Worm (Caenorhabditis elegans) whole organism, L4 larva: ENCODE measurements around the gene F47B8.13.

Experiments used
- F10B5.3 ChIP-seq: sonication (generic microtip); optimal IDR thresholded peaks from 2 replicates; lab custom pipeline; 2016; ENCODE audit warnings: mild to moderate bottlenecking, missing genetic modification characterization, missing compliant biosample characterization
- F26F4.8 ChIP-seq: fragments of 200-800 bp; sonication (Bioruptor generic); conservative IDR thresholded peaks from 2 replicates; pipeline ENCODE4 v1.3.6; 2022; ENCODE audit warnings: missing genetic modification characterization, missing compliant biosample characterization
- F44E2.7 ChIP-seq: fragments of 200-800 bp; sonication (Bioruptor generic); IDR thresholded peaks from 2 replicates; pipeline ENCODE4 v2.1.2; 2022; ENCODE audit warnings: missing genetic modification characterization, missing compliant biosample characterization
- F49E8.2 ChIP-seq: sonication (generic microtip); optimal IDR thresholded peaks from 2 replicates; lab custom pipeline; 2016; ENCODE audit warnings: missing compliant biosample characterization, mild to moderate bottlenecking, missing genetic modification characterization, borderline replicate concordance
- R02D3.7 ChIP-seq: fragments of 150-350 bp; sonication (generic microtip); optimal IDR thresholded peaks from 3 replicates; lab custom pipeline; 2014; ENCODE audit warnings: missing biosample characterization, missing genetic modification characterization
- Y105C5A.15 ChIP-seq: fragments of 200-800 bp; sonication (Bioruptor generic); IDR thresholded peaks from 2 replicates; pipeline ENCODE4 v1.3.6; 2022; ENCODE audit warnings: missing genetic modification characterization, missing compliant biosample characterization
- Y48G9A.11 ChIP-seq: fragments of 200-800 bp; sonication (Bioruptor generic); IDR thresholded peaks from 2 replicates; pipeline ENCODE4 v1.3.6; 2022; ENCODE audit warnings: missing genetic modification reagents, missing genetic modification characterization, missing compliant biosample characterization
- Y5F2A.4 ChIP-seq: fragments of 200-800 bp; sonication (Bioruptor generic); optimal IDR thresholded peaks from 2 replicates; lab custom pipeline; 2018; ENCODE audit warnings: mild to moderate bottlenecking, missing genetic modification characterization, missing compliant biosample characterization
- Y75B8A.6 ChIP-seq: fragments of 200-800 bp; sonication (Bioruptor generic); IDR thresholded peaks from 2 replicates; pipeline ENCODE4 v1.3.6; 2022; ENCODE audit warnings: missing genetic modification reagents, missing genetic modification characterization, missing compliant biosample characterization
- attf-4 ChIP-seq: sonication (generic microtip); optimal IDR thresholded peaks from 3 replicates; lab custom pipeline; 2017; ENCODE audit warnings: missing biosample characterization, missing genetic modification characterization
- ceh-20 ChIP-seq: fragments of 200-800 bp; sonication (Bioruptor generic); IDR thresholded peaks from 2 replicates; pipeline ENCODE4 v1.3.6; 2022; ENCODE audit warnings: missing genetic modification reagents, missing genetic modification characterization, missing compliant biosample characterization
- ceh-28 ChIP-seq: fragments of 150-350 bp; optimal IDR thresholded peaks from 2 replicates; lab custom pipeline; 2014; ENCODE audit warnings: missing biosample characterization, missing genetic modification reagents, missing genetic modification characterization
- ceh-32 ChIP-seq: sonication (generic microtip); optimal IDR thresholded peaks from 2 replicates; lab custom pipeline; 2016; ENCODE audit warnings: mild to moderate bottlenecking, missing genetic modification characterization, missing compliant biosample characterization; ENCODE audit not compliant: poor library complexity
- ceh-82 ChIP-seq: sonication (generic microtip); optimal IDR thresholded peaks from 2 replicates; lab custom pipeline; 2017; ENCODE audit warnings: missing biosample characterization, missing genetic modification characterization
- ctbp-1 ChIP-seq: fragments of 200-800 bp; sonication (Bioruptor generic); IDR thresholded peaks from 2 replicates; pipeline ENCODE4 v1.3.6; 2022; ENCODE audit warnings: missing genetic modification reagents, missing genetic modification characterization, missing compliant biosample characterization
- daf-16 ChIP-seq, 3 experiments: sonication (generic microtip); optimal IDR thresholded peaks; 2 replicates each; lab custom pipeline; 2016 to 2017; ENCODE audit warnings: missing genetic modification characterization in 3 of 3, missing genetic modification reagents in 3 of 3, mild to moderate bottlenecking in 2 of 3, missing compliant biosample characterization in 2 of 3, missing biosample characterization in 1 of 3, moderate library complexity in 1 of 3
- daf-19 ChIP-seq: fragments of 200-800 bp; sonication (Bioruptor generic); conservative IDR thresholded peaks from 2 replicates; pipeline ENCODE4 v1.3.6; 2022; ENCODE audit warnings: missing genetic modification characterization, missing compliant biosample characterization
- daf-8 ChIP-seq: fragments of 200-800 bp; sonication (Bioruptor generic); IDR thresholded peaks from 2 replicates; pipeline ENCODE4 v1.3.6; 2022; ENCODE audit warnings: missing genetic modification characterization, missing compliant biosample characterization
- dpl-1 ChIP-seq: fragments of 150-350 bp; optimal IDR thresholded peaks from 2 replicates; lab custom pipeline; 2014; ENCODE audit warnings: missing biosample characterization, missing genetic modification reagents, missing genetic modification characterization
- duxl-1 ChIP-seq: sonication (generic microtip); optimal IDR thresholded peaks from 2 replicates; lab custom pipeline; 2016; ENCODE audit warnings: mild to moderate bottlenecking, missing genetic modification characterization, moderate library complexity, missing compliant biosample characterization; ENCODE audit not compliant: poor library complexity
- egl-43 ChIP-seq: fragments of 200-800 bp; sonication (Bioruptor generic); IDR thresholded peaks from 2 replicates; pipeline ENCODE4 v1.3.6; 2022; ENCODE audit warnings: missing genetic modification reagents, missing genetic modification characterization, missing compliant biosample characterization
- fos-1 ChIP-seq: fragments of 150-350 bp; optimal IDR thresholded peaks from 2 replicates; lab custom pipeline; 2014; ENCODE audit warnings: missing biosample characterization, missing genetic modification characterization
- hif-1 ChIP-seq, 2 experiments: sonication (generic microtip); optimal IDR thresholded peaks; 2 replicates each; lab custom pipeline; 2016 to 2017; ENCODE audit warnings: missing compliant biosample characterization in 2 of 2, missing genetic modification characterization in 2 of 2, missing genetic modification reagents in 2 of 2, missing genotype in 2 of 2, mild to moderate bottlenecking in 1 of 2
- hlh-11 ChIP-seq: fragments of 200-800 bp; sonication (Bioruptor generic); optimal IDR thresholded peaks from 2 replicates; lab custom pipeline; 2018; ENCODE audit warnings: mild to moderate bottlenecking, missing genetic modification characterization, missing compliant biosample characterization
- hmg-1.1 ChIP-seq: fragments of 200-800 bp; sonication (Bioruptor generic); IDR thresholded peaks from 2 replicates; pipeline ENCODE4 v1.3.6; 2022; ENCODE audit warnings: missing genetic modification reagents, missing genetic modification characterization, missing compliant biosample characterization
- lim-7 ChIP-seq: fragments of 200-800 bp; sonication (Bioruptor generic); IDR thresholded peaks from 2 replicates; pipeline ENCODE4 v1.3.6; 2022; ENCODE audit warnings: missing genetic modification characterization, missing compliant biosample characterization
- lin-38 ChIP-seq: fragments of 200-800 bp; sonication (Bioruptor generic); IDR thresholded peaks from 2 replicates; pipeline ENCODE4 v1.3.6; 2022; ENCODE audit warnings: missing genetic modification reagents, missing genetic modification characterization, missing compliant biosample characterization
- lin-39 ChIP-seq: fragments of 150-350 bp; optimal IDR thresholded peaks from 2 replicates; lab custom pipeline; 2014; ENCODE audit warnings: missing biosample characterization, missing genetic modification reagents, missing genetic modification characterization
- madf-5 ChIP-seq, 2 experiments: fragments of 200-800 bp; sonication (Bioruptor generic); IDR thresholded peaks; 2 replicates each; pipeline ENCODE4 v1.3.6; 2022; ENCODE audit warnings: missing compliant biosample characterization in 2 of 2, missing genetic modification characterization in 2 of 2
- mdl-1 ChIP-seq, 2 experiments: fragments of 150-350 bp in 1 of 2; sonication (generic microtip) in 1 of 2; optimal IDR thresholded peaks; 2 replicates each; lab custom pipeline; 2014 to 2017; ENCODE audit warnings: missing biosample characterization in 2 of 2, missing genetic modification characterization in 2 of 2
- mep-1 ChIP-seq: fragments of 150-350 bp; sonication (generic microtip); optimal IDR thresholded peaks from 3 replicates; lab custom pipeline; 2014; ENCODE audit warnings: missing biosample characterization, missing genetic modification characterization
- mxl-2 ChIP-seq: fragments of 200-800 bp; sonication (Bioruptor generic); conservative IDR thresholded peaks from 2 replicates; pipeline ENCODE4 v1.3.6; 2022; ENCODE audit warnings: missing genetic modification reagents, missing genetic modification characterization, missing compliant biosample characterization
- nhr-102 ChIP-seq: sonication (generic microtip); optimal IDR thresholded peaks from 2 replicates; lab custom pipeline; 2016; ENCODE audit warnings: mild to moderate bottlenecking, missing genetic modification characterization, moderate library complexity, missing compliant biosample characterization
- nhr-111 ChIP-seq: fragments of 200-800 bp; sonication (Bioruptor generic); optimal IDR thresholded peaks from 2 replicates; lab custom pipeline; 2018; ENCODE audit warnings: mild to moderate bottlenecking, missing genetic modification characterization, missing compliant biosample characterization
- nhr-28 ChIP-seq: fragments of 150-350 bp; optimal IDR thresholded peaks from 2 replicates; lab custom pipeline; 2014; ENCODE audit warnings: missing biosample characterization, missing genetic modification characterization
- nhr-41 ChIP-seq: fragments of 200-800 bp; sonication (Bioruptor generic); IDR thresholded peaks from 2 replicates; pipeline ENCODE4 v1.3.6; 2022; ENCODE audit warnings: missing genetic modification reagents, missing genetic modification characterization, missing compliant biosample characterization
- nhr-77 ChIP-seq: fragments of 150-350 bp; optimal IDR thresholded peaks from 2 replicates; lab custom pipeline; 2014; ENCODE audit warnings: missing biosample characterization, missing genetic modification characterization
- pha-4 ChIP-seq, 2 experiments: fragments of 150-350 bp in 1 of 2; fragments of 200-800 bp in 1 of 2; sonication (Bioruptor generic) in 1 of 2; IDR thresholded peaks in 1 of 2; optimal IDR thresholded peaks in 1 of 2; 2 replicates each; pipeline versions ENCODE4 v1.3.6 to Lab custom; 2014 to 2022; ENCODE audit warnings: missing genetic modification characterization in 2 of 2, missing genetic modification reagents in 2 of 2, missing biosample characterization in 1 of 2, missing compliant biosample characterization in 1 of 2
- php-3 ChIP-seq: fragments of 200-800 bp; sonication (Bioruptor generic); IDR thresholded peaks from 2 replicates; pipeline ENCODE4 v1.3.6; 2022; ENCODE audit warnings: missing genetic modification reagents, missing genetic modification characterization, missing compliant biosample characterization
- rbr-2 ChIP-seq: sonication (generic microtip); optimal IDR thresholded peaks from 2 replicates; lab custom pipeline; 2016; ENCODE audit warnings: missing genotype, missing genetic modification characterization, missing compliant biosample characterization
- set-16 ChIP-seq: fragments of 200-800 bp; sonication (Bioruptor generic); IDR thresholded peaks from 2 replicates; pipeline ENCODE4 v1.3.6; 2022; ENCODE audit warnings: missing genetic modification reagents, missing genetic modification characterization, missing compliant biosample characterization
- snpc-4 ChIP-seq: fragments of 150-350 bp; optimal IDR thresholded peaks from 2 replicates; lab custom pipeline; 2014; ENCODE audit warnings: missing biosample characterization, missing genetic modification characterization
- spr-1 ChIP-seq: sonication (generic microtip); optimal IDR thresholded peaks from 2 replicates; lab custom pipeline; 2016; ENCODE audit warnings: mild to moderate bottlenecking, missing genetic modification characterization, missing compliant biosample characterization
- spr-3 ChIP-seq: fragments of 200-800 bp; sonication (Bioruptor generic); optimal IDR thresholded peaks from 2 replicates; lab custom pipeline; 2018; ENCODE audit warnings: mild to moderate bottlenecking, missing genetic modification characterization, missing compliant biosample characterization
- vab-7 ChIP-seq: fragments of 200-800 bp; sonication (Bioruptor generic); IDR thresholded peaks from 2 replicates; pipeline ENCODE4 v1.3.6; 2022; ENCODE audit warnings: missing genetic modification reagents, missing genetic modification characterization, missing compliant biosample characterization
- zag-1 ChIP-seq: fragments of 150-350 bp; optimal IDR thresholded peaks from 2 replicates; lab custom pipeline; 2014; ENCODE audit warnings: missing biosample characterization, missing genetic modification characterization
- zfp-3 ChIP-seq: fragments of 200-800 bp; sonication (Bioruptor generic); conservative IDR thresholded peaks from 2 replicates; pipeline ENCODE4 v1.3.6; 2022; ENCODE audit warnings: missing genetic modification reagents, missing genetic modification characterization, missing compliant biosample characterization
- zip-11 ChIP-seq: fragments of 200-800 bp; sonication (Bioruptor generic); IDR thresholded peaks from 2 replicates; pipeline ENCODE4 v1.3.6; 2022; ENCODE audit warnings: missing genetic modification characterization, missing compliant biosample characterization
- ztf-7 ChIP-seq: fragments of 150-350 bp; optimal IDR thresholded peaks from 2 replicates; lab custom pipeline; 2014; ENCODE audit warnings: missing biosample characterization, missing genetic modification characterization

Gene F47B8.13

ce11 chrV:14347234-14347826 is 27.8 kb upstream of the F47B8.13 start, which contains the start of gene cept-2 (continued):
- TF ChIP-seq zag-1 (no peak), Y48G9A.11 (GFP tag; lab: Robert Waterston, UW) (no peak), zfp-3 (GFP tag; lab: Robert Waterston, UW) (0 out of 2 replicates have a peak, but pooled peaks have one; percentile 48), vab-7 (GFP tag; lab: Robert Waterston, UW) (peak; percentile 79), snpc-4 (tag; lab: Kevin White, UChicago) (peak; percentile 64), ztf-7 (tag; lab: Kevin White, UChicago) (no peak), mdl-1 (tag; optimal IDR thresholded peaks at IDR 0.05; lab: Kevin White, UChicago) (peak; percentile 35 to 57), nhr-77 (tag; lab: Kevin White, UChicago) (peak; percentile 95), nhr-28 (tag; lab: Kevin White, UChicago) (peak; percentile 88), daf-16 (GFP tag; optimal IDR thresholded peaks at IDR 0.05; lab: Kevin White, UChicago) (no peak), daf-16 (tag; optimal IDR thresholded peaks at IDR 0.05; lab: Kevin White, UChicago) (peak; percentile 69), spr-3 (GFP tag; lab: Kevin White, UChicago) (no peak), nhr-111 (GFP tag; lab: Kevin White, UChicago) (no peak), ctbp-1 (GFP tag; lab: Robert Waterston, UW) (peak; percentile 77), F44E2.7 (GFP tag; lab: Robert Waterston, UW) (no peak), egl-43 (GFP tag; lab: Robert Waterston, UW) (peak; percentile 62; the same call in 1 of the 2 replicates), lim-7 (GFP tag; lab: Robert Waterston, UW) (no peak), php-3 (GFP tag; lab: Robert Waterston, UW) (peak; percentile 53; the same call in 1 of the 2 replicates), Y75B8A.6 (GFP tag; lab: Robert Waterston, UW) (no peak), mxl-2 (no peak), set-16 (GFP tag; lab: Robert Waterston, UW) (no peak), zip-11 (GFP tag; lab: Robert Waterston, UW) (no peak), attf-4 (tag; lab: Kevin White, UChicago) (no peak), ceh-28 (tag; lab: Kevin White, UChicago) (no peak), ceh-82 (no peak), F26F4.8 (no peak), madf-5 (GFP tag; IDR thresholded peaks at IDR 0.05; lab: Robert Waterston, UW) (no peak), Y5F2A.4 (GFP tag; lab: Kevin White, UChicago) (no peak), Y105C5A.15 (GFP tag; lab: Robert Waterston, UW) (no peak), duxl-1 (tag; lab: Kevin White, UChicago) (peak; percentile 92), hlh-11 (tag; lab: Kevin White, UChicago) (peak; percentile 85), daf-19 (GFP tag; lab: Robert Waterston, UW) (peak; percentile 71; the same call in 1 of the 2 replicates), ceh-32 (tag; lab: Kevin White, UChicago) (no peak), hif-1 (tag; optimal IDR thresholded peaks at IDR 0.05; lab: Kevin White, UChicago) (peak in 1 of 2 experiments; percentile 85), R02D3.7 (no peak), lin-38 (GFP tag; lab: Robert Waterston, UW) (peak; percentile 99), F10B5.3 (tag; lab: Kevin White, UChicago) (no peak), fos-1 (tag; lab: Kevin White, UChicago) (no peak), ceh-20 (GFP tag; lab: Robert Waterston, UW) (peak; percentile 88), spr-1 (tag; lab: Kevin White, UChicago) (peak; percentile 76), nhr-41 (GFP tag; lab: Robert Waterston, UW) (no peak), daf-8 (GFP tag; lab: Robert Waterston, UW) (no peak), hmg-1.1 (GFP tag; lab: Robert Waterston, UW) (peak; percentile 85), dpl-1 (GFP tag; lab: Kevin White, UChicago) (peak; percentile 89), rbr-2 (tag; lab: Kevin White, UChicago) (peak; percentile 94), mep-1 (tag; lab: Kevin White, UChicago) (no peak), F49E8.2 (tag; lab: Kevin White, UChicago) (peak; percentile 63), pha-4 (GFP tag; IDR thresholded peaks at IDR 0.05; lab: Robert Waterston, UW) (no peak; the same call in 1 of the 2 replicates), pha-4 (tag; optimal IDR thresholded peaks at IDR 0.05; lab: Kevin White, UChicago) (no peak), lin-39 (no peak), nhr-102 (tag; lab: Kevin White, UChicago) (no peak)
